Worm (Caenorhabditis elegans): Measurements from ENCODE around the gene F25E5.16.

The F25E5.16 gene

DNA sequence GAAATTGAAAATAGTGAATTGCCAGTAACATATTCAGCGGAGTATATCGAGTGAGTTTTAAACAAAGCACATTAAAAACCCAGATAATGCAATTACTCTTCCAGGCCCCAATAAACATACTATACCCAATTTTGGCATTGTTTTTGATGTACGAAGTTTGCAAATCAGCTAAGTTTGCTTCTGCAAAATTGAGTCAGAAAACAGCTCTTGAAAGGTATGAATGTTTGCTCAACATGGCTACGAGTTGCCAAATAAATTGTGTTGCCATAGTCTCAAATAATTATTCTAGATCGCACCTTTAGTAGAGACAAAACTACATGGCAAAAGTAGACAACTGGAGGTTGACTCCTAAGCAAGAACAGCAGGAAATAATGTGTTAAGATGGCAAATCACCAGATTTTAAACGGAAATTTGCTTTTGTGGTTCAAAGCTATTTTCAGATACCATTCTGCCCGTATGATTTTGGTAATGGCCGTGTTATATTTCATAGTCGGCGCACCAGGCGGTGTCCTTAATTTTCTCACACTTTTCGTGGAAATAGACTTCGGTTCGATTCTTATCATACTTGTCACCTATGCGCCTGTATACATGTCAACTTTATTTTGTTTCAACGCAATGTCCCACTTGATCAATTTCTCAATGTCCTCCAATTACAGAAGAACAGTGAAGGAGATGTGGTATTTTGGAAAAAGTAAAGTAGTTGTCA is 5.5 kb upstream of the F25E5.16 start (continued):
- TF ChIP-seq lir-3 (tag; optimal IDR thresholded peaks at IDR 0.05) (no peak), nhr-102 (tag; optimal IDR thresholded peaks at IDR 0.05) (peak; percentile 68), F37D6.2 (tag; optimal IDR thresholded peaks at IDR 0.05) (no peak), ceh-82 (tag; optimal IDR thresholded peaks at IDR 0.05) (no peak), duxl-1 (tag; optimal IDR thresholded peaks at IDR 0.05; ENCODE audit: poor library complexity) (peak; percentile 35), ZK337.2 (GFP tag; IDR thresholded peaks at IDR 0.05) (no peak), ztf-11 (tag; optimal IDR thresholded peaks at IDR 0.05) (no peak), lin-39 (tag; optimal IDR thresholded peaks at IDR 0.05) (no peak), egl-27 (tag; optimal IDR thresholded peaks at IDR 0.05) (no peak), hlh-11 (tag; optimal IDR thresholded peaks at IDR 0.05) (peak; percentile 63), fkh-10 (GFP tag; optimal IDR thresholded peaks at IDR 0.05) (no peak), Y5F2A.4 (GFP tag; optimal IDR thresholded peaks at IDR 0.05) (peak; percentile 29), mep-1 (tag; optimal IDR thresholded peaks at IDR 0.05) (peak; percentile 50), ctbp-1 (GFP tag; IDR thresholded peaks at IDR 0.05) (no peak), F26F4.8 (GFP tag; conservative IDR thresholded peaks at IDR 0.05) (no peak), zip-11 (GFP tag; IDR thresholded peaks at IDR 0.05) (no peak), nhr-28 (tag; optimal IDR thresholded peaks at IDR 0.05) (no peak), dmd-9 (GFP tag; IDR thresholded peaks at IDR 0.05) (no peak), set-16 (GFP tag; IDR thresholded peaks at IDR 0.05) (no peak), nhr-6 (tag; optimal IDR thresholded peaks at IDR 0.05) (no peak), unc-130 (GFP tag; optimal IDR thresholded peaks at IDR 0.05) (no peak), snpc-1.2 (GFP tag; IDR thresholded peaks at IDR 0.05) (no peak; the same call in 1 of the 2 replicates), dmd-8 (GFP tag; IDR thresholded peaks at IDR 0.05) (no peak), snpc-4 (tag; optimal IDR thresholded peaks at IDR 0.05) (no peak), skn-1 (tag; optimal IDR thresholded peaks at IDR 0.05) (no peak), nhr-25 (tag; optimal IDR thresholded peaks at IDR 0.05; ENCODE audit: borderline replicate concordance, insufficient read depth) (no peak), F49E8.2 (tag; optimal IDR thresholded peaks at IDR 0.05; ENCODE audit: borderline replicate concordance) (no peak), nhr-42 (GFP tag; IDR thresholded peaks at IDR 0.05) (no peak), nhr-111 (GFP tag; optimal IDR thresholded peaks at IDR 0.05) (no peak), daf-8 (GFP tag; IDR thresholded peaks at IDR 0.05) (0 out of 2 replicates have a peak, but pooled peaks have one; percentile 50), hmg-1.1 (GFP tag; IDR thresholded peaks at IDR 0.05) (no peak), lin-13 (GFP tag; optimal IDR thresholded peaks at IDR 0.05) (no peak)

DNA sequence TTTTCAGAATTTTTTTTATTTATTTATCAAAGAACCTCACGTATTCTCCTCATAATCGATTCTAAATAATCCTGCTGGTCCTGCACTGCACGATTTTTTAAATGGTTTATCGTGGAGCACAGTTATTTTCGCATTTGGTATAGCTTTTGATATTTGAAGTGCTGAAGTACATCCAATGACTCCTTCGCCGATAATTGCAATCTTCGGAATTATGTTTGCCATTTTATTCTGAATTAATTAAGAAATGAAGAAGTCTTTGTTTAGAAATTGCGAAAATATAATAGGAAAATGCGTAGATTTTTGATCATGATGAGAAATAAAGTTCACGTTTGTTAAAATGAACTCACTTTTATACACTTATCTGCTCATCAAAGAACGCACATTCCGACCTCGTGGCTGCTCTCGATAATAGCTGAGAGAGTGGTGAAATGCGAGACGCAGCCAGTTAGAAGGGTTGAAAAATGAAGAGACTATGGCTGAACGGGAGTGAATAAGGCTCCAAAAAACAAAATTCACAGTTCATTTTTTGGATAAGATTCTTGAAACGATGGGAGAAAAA is 3.2 kb upstream of the F25E5.16 start:
- TF ChIP-seq nhr-42 (GFP tag; IDR thresholded peaks at IDR 0.05) (no peak), ceh-20 (GFP tag; IDR thresholded peaks at IDR 0.05) (peak; percentile 50; the same call in 1 of the 2 replicates), daf-8 (GFP tag; IDR thresholded peaks at IDR 0.05) (no peak), nhr-76 (tag; optimal IDR thresholded peaks at IDR 0.05) (no peak), cey-2 (tag; optimal IDR thresholded peaks at IDR 0.05; ENCODE audit: borderline replicate concordance, insufficient read depth) (no peak), nhr-111 (GFP tag; optimal IDR thresholded peaks at IDR 0.05) (no peak), sdz-12 (GFP tag; optimal IDR thresholded peaks at IDR 0.05) (no peak), mdt-29 (GFP tag; IDR thresholded peaks at IDR 0.05) (no peak), spr-3 (GFP tag; optimal IDR thresholded peaks at IDR 0.05) (no peak), lin-38 (GFP tag; IDR thresholded peaks at IDR 0.05) (no peak), tag-97 (GFP tag; IDR thresholded peaks at IDR 0.05) (no peak), F26F4.8 (GFP tag; conservative IDR thresholded peaks at IDR 0.05) (no peak), spr-1 (tag; optimal IDR thresholded peaks at IDR 0.05) (no peak), egl-43 (GFP tag; IDR thresholded peaks at IDR 0.05) (no peak), lin-13 (GFP tag; optimal IDR thresholded peaks at IDR 0.05) (no peak), ama-1 (optimal IDR thresholded peaks at IDR 0.05) (peak; percentile 78), Y48G9A.11 (GFP tag; IDR thresholded peaks at IDR 0.05) (no peak), F44E2.7 (GFP tag; IDR thresholded peaks at IDR 0.05) (no peak), ceh-82 (tag; optimal IDR thresholded peaks at IDR 0.05) (no peak), snpc-1.2 (GFP tag; IDR thresholded peaks at IDR 0.05) (no peak), ZK546.5 (tag; optimal IDR thresholded peaks at IDR 0.05) (no peak), hlh-30 (tag; optimal IDR thresholded peaks at IDR 0.05; ENCODE audit: insufficient read depth) (peak; percentile 87), fos-1 (tag; optimal IDR thresholded peaks at IDR 0.05) (no peak), vab-7 (GFP tag; IDR thresholded peaks at IDR 0.05) (no peak), dmd-9 (GFP tag; IDR thresholded peaks at IDR 0.05) (no peak), zip-11 (GFP tag; IDR thresholded peaks at IDR 0.05) (no peak)

Data from whole organism, L4 larva.